Fruit fly (Drosophila melanogaster) whole organism, embryonic: ENCODE measurements around the gene CG5810.

ENCODE experiments used
- Antp ChIP-seq: fragments of 200-800 bp; sonication (Bioruptor generic); optimal IDR thresholded peaks from 3 replicates; lab custom pipeline; 2016; ENCODE audit warnings: missing biosample characterization, missing genetic modification characterization
- Bgb ChIP-seq: fragments of 200-800 bp; sonication (Bioruptor generic); IDR thresholded peaks from 2 replicates; pipeline ENCODE4 v1.3.6; 2022; ENCODE audit warnings: missing biosample characterization, missing genetic modification characterization; ENCODE audit not compliant: partially characterized antibody
- Bteb2 ChIP-seq: fragments of 200-800 bp; sonication (Bioruptor generic); optimal IDR thresholded peaks from 2 replicates; lab custom pipeline; 2016; ENCODE audit warnings: missing biosample characterization, missing genetic modification characterization
- CG11247 ChIP-seq: fragments of 200-800 bp; sonication (Bioruptor generic); IDR thresholded peaks from 2 replicates; pipeline ENCODE4 v1.3.6; 2022; ENCODE audit warnings: missing biosample characterization, missing genetic modification characterization
- CG15514 ChIP-seq: fragments of 200-800 bp; sonication (Bioruptor generic); optimal IDR thresholded peaks from 3 replicates; lab custom pipeline; 2017; ENCODE audit warnings: missing biosample characterization, missing genetic modification characterization, mild to moderate bottlenecking, moderate library complexity, missing genetic modification reagents
- CG17568 ChIP-seq: fragments of 200-800 bp; sonication (Bioruptor generic); optimal IDR thresholded peaks from 2 replicates; lab custom pipeline; 2018; ENCODE audit warnings: missing biosample characterization, mild to moderate bottlenecking, missing genetic modification characterization, moderate library complexity
- CG17829 ChIP-seq: fragments of 200-800 bp; optimal IDR thresholded peaks from 2 replicates; lab custom pipeline; 2019; ENCODE audit warnings: missing biosample characterization, mild to moderate bottlenecking, missing genetic modification characterization, moderate library complexity
- CG18619 ChIP-seq: fragments of 200-800 bp; sonication (Bioruptor generic); optimal IDR thresholded peaks from 3 replicates; lab custom pipeline; 2017; ENCODE audit warnings: missing biosample characterization, mild to moderate bottlenecking, missing genetic modification characterization
- CG2129 ChIP-seq: fragments of 200-800 bp; sonication (Bioruptor generic); IDR thresholded peaks from 2 replicates; pipeline ENCODE4 v1.3.6; 2022; ENCODE audit warnings: missing biosample characterization, missing genetic modification characterization; ENCODE audit not compliant: partially characterized antibody
- CG31441 ChIP-seq: fragments of 200-800 bp; sonication (Bioruptor generic); IDR thresholded peaks from 2 replicates; pipeline ENCODE4 v1.3.6; 2022; ENCODE audit warnings: missing biosample characterization, missing genetic modification characterization
- CG32532 ChIP-seq: fragments of 200-800 bp; sonication (Bioruptor generic); IDR thresholded peaks from 2 replicates; pipeline ENCODE4 v1.3.6; 2022; ENCODE audit warnings: missing biosample characterization, missing genetic modification characterization
- CG4617 ChIP-seq: fragments of 200-800 bp; sonication (Bioruptor generic); optimal IDR thresholded peaks from 3 replicates; lab custom pipeline; 2016; ENCODE audit warnings: missing biosample characterization, missing genetic modification characterization, borderline replicate concordance
- CG5245 ChIP-seq: fragments of 200-800 bp; sonication (Bioruptor generic); optimal IDR thresholded peaks from 3 replicates; lab custom pipeline; 2016; ENCODE audit warnings: missing biosample characterization, missing genetic modification characterization
- CG6854 ChIP-seq: fragments of 200-800 bp; sonication (Bioruptor generic); optimal IDR thresholded peaks from 3 replicates; lab custom pipeline; 2017; ENCODE audit warnings: missing biosample characterization, mild to moderate bottlenecking, missing genetic modification characterization
- CG8089 ChIP-seq: fragments of 200-800 bp; sonication (Bioruptor generic); optimal IDR thresholded peaks from 3 replicates; lab custom pipeline; 2016; ENCODE audit warnings: missing biosample characterization, missing genetic modification characterization
- CG8359 ChIP-seq: fragments of 200-800 bp; sonication (Bioruptor generic); optimal IDR thresholded peaks from 2 replicates; lab custom pipeline; 2017; ENCODE audit warnings: missing biosample characterization, mild to moderate bottlenecking, missing genetic modification characterization, borderline replicate concordance
- CG8388 ChIP-seq: fragments of 200-800 bp; sonication (Bioruptor generic); optimal IDR thresholded peaks from 2 replicates; lab custom pipeline; 2019; ENCODE audit warnings: missing biosample characterization, mild to moderate bottlenecking, missing genetic modification characterization, moderate library complexity
- CG8924 ChIP-seq: fragments of 200-800 bp; optimal IDR thresholded peaks from 3 replicates; lab custom pipeline; 2019; ENCODE audit warnings: missing biosample characterization, mild to moderate bottlenecking, missing genetic modification characterization, moderate library complexity
- Deaf1 ChIP-seq: fragments of 200-800 bp; optimal IDR thresholded peaks from 3 replicates; lab custom pipeline; 2019; ENCODE audit warnings: missing biosample characterization, mild to moderate bottlenecking, missing genetic modification characterization, moderate library complexity
- Dp ChIP-seq: fragments of 200-800 bp; sonication (Bioruptor generic); optimal IDR thresholded peaks from 2 replicates; lab custom pipeline; 2018; ENCODE audit warnings: missing biosample characterization, mild to moderate bottlenecking, missing genetic modification characterization, moderate library complexity
- Drgx ChIP-seq: fragments of 200-800 bp; sonication (Bioruptor generic); IDR thresholded peaks from 2 replicates; pipeline ENCODE4 v1.3.6; 2022; ENCODE audit warnings: missing biosample characterization, missing genetic modification characterization
- ERR ChIP-seq: fragments of 200-800 bp; sonication (Bioruptor generic); optimal IDR thresholded peaks from 2 replicates; lab custom pipeline; 2016; ENCODE audit warnings: missing biosample characterization, missing genetic modification characterization
- Eip74EF ChIP-seq, 2 experiments: fragments of 200-800 bp in 1 of 2; fragments of >200 bp in 1 of 2; sonication (Bioruptor generic) in 1 of 2; optimal IDR thresholded peaks; 2 replicates each; lab custom pipeline; 2017 to 2019; ENCODE audit warnings: missing biosample characterization in 2 of 2, missing genetic modification characterization in 2 of 2, mild to moderate bottlenecking in 1 of 2, moderate library complexity in 1 of 2
- Ets65A ChIP-seq: fragments of 200-800 bp; sonication (Bioruptor generic); peaks from one replicate; lab custom pipeline; 2016; ENCODE audit warnings: missing biosample characterization, missing genetic modification characterization
- HLH3B ChIP-seq: fragments of 200-800 bp; sonication (Bioruptor generic); IDR thresholded peaks from 2 replicates; pipeline ENCODE4 v1.3.6; 2022; ENCODE audit warnings: missing biosample characterization, missing genetic modification characterization
- Hr78 ChIP-seq, 2 experiments: fragments of 200-800 bp in 1 of 2; fragments of >200 bp in 1 of 2; sonication (Bioruptor generic) in 1 of 2; optimal IDR thresholded peaks; 2 replicates each; lab custom pipeline; 2017 to 2019; ENCODE audit warnings: missing biosample characterization in 2 of 2, missing genetic modification characterization in 2 of 2, mild to moderate bottlenecking in 1 of 2, moderate library complexity in 1 of 2
- MBD-R2 ChIP-seq: fragments of 200-800 bp; sonication (Bioruptor generic); IDR thresholded peaks from 2 replicates; pipeline ENCODE4 v1.3.6; 2022; ENCODE audit warnings: missing biosample characterization, missing genetic modification characterization
- Max ChIP-seq: fragments of 200-800 bp; sonication (Bioruptor generic); optimal IDR thresholded peaks from 2 replicates; lab custom pipeline; 2016; ENCODE audit warnings: missing biosample characterization, mild to moderate bottlenecking, missing genetic modification characterization
- Meics ChIP-seq: fragments of 200-800 bp; sonication (Bioruptor generic); optimal IDR thresholded peaks from 2 replicates; lab custom pipeline; 2017; ENCODE audit warnings: missing biosample characterization, mild to moderate bottlenecking, missing genetic modification characterization
- Ptx1 ChIP-seq: fragments of 200-800 bp; sonication (Bioruptor generic); IDR thresholded peaks from 2 replicates; pipeline ENCODE4 v1.3.6; 2022; ENCODE audit warnings: missing biosample characterization, missing genetic modification characterization
- Sox102F ChIP-seq: fragments of 200-800 bp; sonication (Bioruptor generic); optimal IDR thresholded peaks from 2 replicates; lab custom pipeline; 2018; ENCODE audit warnings: missing biosample characterization, mild to moderate bottlenecking, missing genetic modification characterization, moderate library complexity
- Spps ChIP-seq: fragments of 200-800 bp; sonication (Bioruptor generic); optimal IDR thresholded peaks from 2 replicates; lab custom pipeline; 2018; ENCODE audit warnings: missing biosample characterization, mild to moderate bottlenecking, missing genetic modification characterization
- Sry-δ ChIP-seq: fragments of 200-800 bp; sonication (Bioruptor generic); optimal IDR thresholded peaks from 2 replicates; lab custom pipeline; 2016; ENCODE audit warnings: missing biosample characterization, missing genetic modification characterization
- aop ChIP-seq: fragments of 200-800 bp; sonication (Bioruptor generic); IDR thresholded peaks from 2 replicates; pipeline ENCODE4 v1.3.6; 2022; ENCODE audit warnings: missing biosample characterization, missing genetic modification characterization
- dmrt11E ChIP-seq: fragments of 200-800 bp; sonication (Bioruptor generic); optimal IDR thresholded peaks from 3 replicates; lab custom pipeline; 2018; ENCODE audit warnings: missing biosample characterization, mild to moderate bottlenecking, missing genetic modification characterization, moderate library complexity
- emc ChIP-seq: fragments of 200-800 bp; sonication (Bioruptor generic); optimal IDR thresholded peaks from 2 replicates; lab custom pipeline; 2016; ENCODE audit warnings: missing biosample characterization, missing genetic modification characterization
- fd64A ChIP-seq: fragments of 200-800 bp; sonication (Bioruptor generic); optimal IDR thresholded peaks from 3 replicates; lab custom pipeline; 2018; ENCODE audit warnings: missing biosample characterization, mild to moderate bottlenecking, missing genetic modification characterization
- grau ChIP-seq: fragments of 200-800 bp; optimal IDR thresholded peaks from 3 replicates; lab custom pipeline; 2019; ENCODE audit warnings: missing biosample characterization, mild to moderate bottlenecking, missing genetic modification characterization, moderate library complexity
- gsb ChIP-seq: fragments of 200-800 bp; sonication (Bioruptor generic); IDR thresholded peaks from 2 replicates; pipeline ENCODE4 v1.3.6; 2022; ENCODE audit warnings: missing biosample characterization, missing genetic modification characterization
- gt ChIP-seq: fragments of 200-800 bp; sonication (Bioruptor generic); IDR thresholded peaks from 2 replicates; pipeline ENCODE4 v1.3.6; 2022; ENCODE audit warnings: missing biosample characterization, missing genetic modification characterization
- h ChIP-seq: fragments of >200 bp; optimal IDR thresholded peaks from 2 replicates; lab custom pipeline; 2017
- hbn ChIP-seq: fragments of 200-800 bp; sonication (Bioruptor generic); IDR thresholded peaks from 2 replicates; pipeline ENCODE4 v1.3.6; 2022; ENCODE audit warnings: missing biosample characterization, missing genetic modification characterization; ENCODE audit not compliant: partially characterized antibody
- kah ChIP-seq: fragments of 200-800 bp; sonication (Bioruptor generic); optimal IDR thresholded peaks from 2 replicates; lab custom pipeline; 2018; ENCODE audit warnings: missing biosample characterization, mild to moderate bottlenecking, missing genetic modification characterization
- lilli ChIP-seq: fragments of 200-800 bp; sonication (Bioruptor generic); optimal IDR thresholded peaks from 3 replicates; lab custom pipeline; 2016; ENCODE audit warnings: missing biosample characterization, missing genetic modification characterization
- mam ChIP-seq: fragments of 200-800 bp; sonication (Bioruptor generic); optimal IDR thresholded peaks from 3 replicates; lab custom pipeline; 2016; ENCODE audit warnings: missing biosample characterization, missing genetic modification characterization
- oc ChIP-seq: fragments of 200-800 bp; sonication (Bioruptor generic); optimal IDR thresholded peaks from 2 replicates; lab custom pipeline; 2018; ENCODE audit warnings: missing biosample characterization, mild to moderate bottlenecking, missing genetic modification characterization, moderate library complexity
- odd ChIP-seq: fragments of 200-800 bp; sonication (Bioruptor generic); optimal IDR thresholded peaks from 2 replicates; lab custom pipeline; 2017; ENCODE audit warnings: missing biosample characterization, mild to moderate bottlenecking, missing genetic modification characterization
- pfk ChIP-seq: fragments of 200-800 bp; sonication (Bioruptor generic); optimal IDR thresholded peaks from 2 replicates; lab custom pipeline; 2018; ENCODE audit warnings: missing biosample characterization, mild to moderate bottlenecking, missing genetic modification characterization, moderate library complexity
- ttk ChIP-seq: fragments of 200-800 bp; sonication (Bioruptor generic); IDR thresholded peaks from 2 replicates; pipeline ENCODE4 v2.1.2; 2022; ENCODE audit warnings: missing biosample characterization, missing genetic modification characterization

Gene CG5810

dm6 chr3R:21127352-21127985, 36.1 kb upstream of the CG5810 start, which contains the start of the genes slmb and CG5793 (continued):
- TF ChIP-seq Antp (peak; percentile 60), CG15514 (GFP tag; lab: Kevin White, UChicago) (peak; percentile 68), MBD-R2 (GFP tag; lab: Robert Waterston, UW) (peak; percentile 80), CG31441 (GFP tag; lab: Robert Waterston, UW) (no peak), mam (GFP tag; lab: Kevin White, UChicago) (peak; percentile 74), aop (no peak), ttk (GFP tag; lab: Robert Waterston, UW) (no peak), hbn (GFP tag; lab: Robert Waterston, UW) (0 out of 2 replicates have a peak, but pooled peaks have one; percentile 46), CG32532 (GFP tag; lab: Robert Waterston, UW) (0 out of 2 replicates have a peak, but pooled peaks have one; percentile 47), CG4617 (GFP tag; lab: Kevin White, UChicago) (peak; percentile 85), kah (GFP tag; lab: Kevin White, UChicago) (peak; percentile 91), emc (no peak), Spps (tag; lab: Kevin White, UChicago) (no peak), Deaf1 (tag; lab: Kevin White, UChicago) (no peak), odd (GFP tag; lab: Kevin White, UChicago) (no peak), gt (GFP tag; lab: Robert Waterston, UW) (no peak), CG8359 (GFP tag; lab: Kevin White, UChicago) (no peak), Meics (peak; percentile 20), fd64A (no peak), grau (peak; percentile 37), Sox102F (GFP tag; lab: Kevin White, UChicago) (no peak), CG18619 (GFP tag; lab: Kevin White, UChicago) (no peak), CG6854 (GFP tag; lab: Kevin White, UChicago) (no peak), CG11247 (GFP tag; lab: Robert Waterston, UW) (0 out of 2 replicates have a peak, but pooled peaks have one; percentile 10), Dp (GFP tag; lab: Kevin White, UChicago) (peak; percentile 52), Drgx (GFP tag; lab: Robert Waterston, UW) (no peak), oc (tag; lab: Kevin White, UChicago) (no peak), Ptx1 (GFP tag; lab: Robert Waterston, UW) (0 out of 2 replicates have a peak, but pooled peaks have one; percentile 26), Bgb (GFP tag; lab: Robert Waterston, UW) (peak; percentile 59), CG8924 (peak; percentile 43), gsb (GFP tag; lab: Robert Waterston, UW) (no peak), CG5245 (GFP tag; lab: Kevin White, UChicago) (peak; percentile 19), dmrt11E (tag; lab: Kevin White, UChicago) (peak; percentile 36), HLH3B (GFP tag; lab: Robert Waterston, UW) (peak; percentile 42), Eip74EF (GFP tag; optimal IDR thresholded peaks at IDR 0.05; lab: Kevin White, UChicago) (no peak), CG17829 (tag; lab: Kevin White, UChicago) (no peak), CG17568 (no peak), CG8388 (GFP tag; lab: Kevin White, UChicago) (no peak), pfk (no peak), Hr78 (GFP tag; optimal IDR thresholded peaks at IDR 0.05; lab: Kevin White, UChicago) (no peak), Max (GFP tag; lab: Kevin White, UChicago) (peak; percentile 15), lilli (GFP tag; lab: Kevin White, UChicago) (peak; percentile 35), CG8089 (GFP tag; lab: Kevin White, UChicago) (peak; percentile 20), Ets65A (GFP tag; lab: Kevin White, UChicago) (peak; percentile 93), h (lab: Kevin White, UChicago) (no peak), CG2129 (GFP tag; lab: Robert Waterston, UW) (0 out of 2 replicates have a peak, but pooled peaks have one; percentile 13), Sry-δ (GFP tag; lab: Kevin White, UChicago) (peak; percentile 86), Bteb2 (GFP tag; lab: Kevin White, UChicago) (no peak), ERR (GFP tag; lab: Kevin White, UChicago) (peak; percentile 91)
